Fruit fly (Drosophila melanogaster) whole organism, embryonic: Measurements from ENCODE around the gene CG33795.

Experiments used
- CG10209 ChIP-seq: fragments of 200-800 bp; sonication (Bioruptor generic); optimal IDR thresholded peaks from 3 replicates; lab custom pipeline; 2017; ENCODE audit warnings: missing biosample characterization, mild to moderate bottlenecking, missing genetic modification characterization, missing genetic modification reagents
- CG1024 ChIP-seq: fragments of 200-800 bp; sonication (Bioruptor generic); IDR thresholded peaks from 2 replicates; pipeline ENCODE4 v1.3.6; 2022; ENCODE audit warnings: missing biosample characterization, missing genetic modification characterization
- CG11085 ChIP-seq: fragments of 200-800 bp; sonication (Bioruptor generic); IDR thresholded peaks from 2 replicates; pipeline ENCODE4 v1.3.6; 2022; ENCODE audit warnings: missing biosample characterization, missing genetic modification characterization
- CG11560 ChIP-seq: fragments of 200-800 bp; sonication (Bioruptor generic); IDR thresholded peaks from 3 replicates; pipeline ENCODE4 v1.3.6; 2022; ENCODE audit warnings: missing biosample characterization, missing genetic modification characterization
- CG12155 ChIP-seq: fragments of 200-800 bp; sonication (Bioruptor generic); optimal IDR thresholded peaks from 3 replicates; lab custom pipeline; 2016; ENCODE audit warnings: missing biosample characterization, missing genetic modification characterization
- CG1602 ChIP-seq: fragments of 200-800 bp; sonication (Bioruptor generic); optimal IDR thresholded peaks from 3 replicates; lab custom pipeline; 2016; ENCODE audit warnings: missing biosample characterization, missing genetic modification characterization
- CG17385 ChIP-seq: fragments of 200-800 bp; sonication (Bioruptor generic); optimal IDR thresholded peaks from 3 replicates; lab custom pipeline; 2018; ENCODE audit warnings: missing biosample characterization, mild to moderate bottlenecking, missing genetic modification characterization
- CG18476 ChIP-seq: fragments of 200-800 bp; sonication (Bioruptor generic); optimal IDR thresholded peaks from 2 replicates; lab custom pipeline; 2016; ENCODE audit warnings: missing biosample characterization, mild to moderate bottlenecking, missing genetic modification characterization
- CG3838 ChIP-seq: fragments of 200-800 bp; sonication (Bioruptor generic); optimal IDR thresholded peaks from 3 replicates; lab custom pipeline; 2016; ENCODE audit warnings: missing biosample characterization, missing genetic modification characterization
- CG4424 ChIP-seq: fragments of 200-800 bp; sonication (Bioruptor generic); optimal IDR thresholded peaks from 3 replicates; lab custom pipeline; 2016; ENCODE audit warnings: missing biosample characterization, missing genetic modification characterization
- CG6175 ChIP-seq: fragments of 200-800 bp; sonication (Bioruptor generic); IDR thresholded peaks from 3 replicates; pipeline ENCODE4 v1.3.6; 2022; ENCODE audit warnings: missing biosample characterization, missing genetic modification characterization
- CG6683 ChIP-seq: fragments of 200-800 bp; sonication (Bioruptor generic); optimal IDR thresholded peaks from 2 replicates; lab custom pipeline; 2017; ENCODE audit warnings: missing biosample characterization, mild to moderate bottlenecking, missing genetic modification characterization, missing genetic modification reagents
- CG7745 ChIP-seq: fragments of 200-800 bp; sonication (Bioruptor generic); optimal IDR thresholded peaks from 2 replicates; lab custom pipeline; 2018; ENCODE audit warnings: missing biosample characterization, mild to moderate bottlenecking, missing genetic modification characterization, moderate library complexity
- CG9727 ChIP-seq: fragments of 200-800 bp; sonication (Bioruptor generic); optimal IDR thresholded peaks from 3 replicates; lab custom pipeline; 2017; ENCODE audit warnings: missing biosample characterization, mild to moderate bottlenecking, missing genetic modification characterization
- CG9876 ChIP-seq: fragments of 200-800 bp; sonication (Bioruptor generic); optimal IDR thresholded peaks from 2 replicates; lab custom pipeline; 2016; ENCODE audit warnings: missing biosample characterization, missing genetic modification characterization
- D19A ChIP-seq: fragments of 200-800 bp; optimal IDR thresholded peaks from 3 replicates; lab custom pipeline; 2019; ENCODE audit warnings: missing biosample characterization, mild to moderate bottlenecking, missing genetic modification characterization, moderate library complexity
- Dek ChIP-seq: fragments of 200-800 bp; sonication (Bioruptor generic); optimal IDR thresholded peaks from 3 replicates; lab custom pipeline; 2019; ENCODE audit warnings: missing biosample characterization, mild to moderate bottlenecking, missing genetic modification characterization, moderate library complexity
- Dref ChIP-seq: fragments of 200-800 bp; sonication (Bioruptor generic); IDR thresholded peaks from 2 replicates; pipeline ENCODE4 v1.3.6; 2022; ENCODE audit warnings: missing biosample characterization, missing genetic modification characterization
- Drgx ChIP-seq: fragments of 200-800 bp; sonication (Bioruptor generic); IDR thresholded peaks from 2 replicates; pipeline ENCODE4 v1.3.6; 2022; ENCODE audit warnings: missing biosample characterization, missing genetic modification characterization
- Ets65A ChIP-seq: fragments of 200-800 bp; sonication (Bioruptor generic); peaks from one replicate; lab custom pipeline; 2016; ENCODE audit warnings: missing biosample characterization, missing genetic modification characterization
- HHEX ChIP-seq: fragments of 200-800 bp; sonication (Bioruptor generic); optimal IDR thresholded peaks from 3 replicates; lab custom pipeline; 2017; ENCODE audit warnings: missing biosample characterization, mild to moderate bottlenecking, missing genetic modification characterization, missing genetic modification reagents
- Ptx1 ChIP-seq: fragments of 200-800 bp; sonication (Bioruptor generic); IDR thresholded peaks from 2 replicates; pipeline ENCODE4 v1.3.6; 2022; ENCODE audit warnings: missing biosample characterization, missing genetic modification characterization
- Ravus ChIP-seq: fragments of 200-800 bp; sonication (Bioruptor generic); IDR thresholded peaks from 2 replicates; pipeline ENCODE4 v1.3.6; 2022; ENCODE audit warnings: missing biosample characterization, missing genetic modification characterization
- Ssrp ChIP-seq: fragments of 200-800 bp; sonication (Bioruptor generic); optimal IDR thresholded peaks from 2 replicates; lab custom pipeline; 2018; ENCODE audit warnings: missing biosample characterization, mild to moderate bottlenecking, missing genetic modification characterization, moderate library complexity
- TFAM ChIP-seq: fragments of 200-800 bp; sonication (Bioruptor generic); optimal IDR thresholded peaks from 2 replicates; lab custom pipeline; 2017; ENCODE audit warnings: missing biosample characterization, missing genetic modification characterization, inconsistent platforms
- ac ChIP-seq: fragments of 200-800 bp; sonication (Bioruptor generic); optimal IDR thresholded peaks from 3 replicates; lab custom pipeline; 2017; ENCODE audit warnings: missing biosample characterization, mild to moderate bottlenecking, missing genetic modification characterization
- ase ChIP-seq: fragments of 200-800 bp; sonication (Bioruptor generic); IDR thresholded peaks from 3 replicates; pipeline ENCODE4 v1.3.6; 2022; ENCODE audit warnings: missing biosample characterization, missing genetic modification characterization
- bab2 ChIP-seq: fragments of 200-800 bp; sonication (Bioruptor generic); optimal IDR thresholded peaks from 2 replicates; lab custom pipeline; 2016; ENCODE audit warnings: missing biosample characterization, missing genetic modification characterization
- corto ChIP-seq: fragments of 200-800 bp; sonication (Bioruptor generic); optimal IDR thresholded peaks from 2 replicates; lab custom pipeline; 2016; ENCODE audit warnings: missing biosample characterization, mild to moderate bottlenecking, missing genetic modification characterization, moderate library complexity
- dysf ChIP-seq: fragments of 200-800 bp; sonication (Bioruptor generic); IDR thresholded peaks from 3 replicates; pipeline ENCODE4 v1.3.6; 2022; ENCODE audit warnings: missing biosample characterization, missing genetic modification characterization
- exex ChIP-seq: fragments of 200-800 bp; sonication (Bioruptor generic); optimal IDR thresholded peaks from 4 replicates; lab custom pipeline; 2018; ENCODE audit warnings: missing biosample characterization, mild to moderate bottlenecking, missing genetic modification characterization, moderate library complexity
- grau ChIP-seq: fragments of 200-800 bp; optimal IDR thresholded peaks from 3 replicates; lab custom pipeline; 2019; ENCODE audit warnings: missing biosample characterization, mild to moderate bottlenecking, missing genetic modification characterization, moderate library complexity
- lbe ChIP-seq: fragments of 200-800 bp; sonication (Bioruptor generic); optimal IDR thresholded peaks from 2 replicates; lab custom pipeline; 2016; ENCODE audit warnings: missing biosample characterization, mild to moderate bottlenecking, missing genetic modification characterization
- lov ChIP-seq, 2 experiments: fragments of 200-800 bp in 1 of 2; fragments of >200 bp in 1 of 2; sonication (Bioruptor generic) in 1 of 2; IDR thresholded peaks in 1 of 2; optimal IDR thresholded peaks in 1 of 2; 2 replicates in 1 of 2; 3 replicates in 1 of 2; pipeline versions ENCODE4 v1.3.6 to Lab custom; 2017 to 2022; ENCODE audit warnings: missing biosample characterization in 1 of 2, missing genetic modification characterization in 1 of 2
- nerfin-1 ChIP-seq: fragments of 200-800 bp; sonication (Bioruptor generic); optimal IDR thresholded peaks from 3 replicates; lab custom pipeline; 2019; ENCODE audit warnings: missing biosample characterization, mild to moderate bottlenecking, missing genetic modification characterization, moderate library complexity
- nom ChIP-seq: fragments of 200-800 bp; sonication (Bioruptor generic); optimal IDR thresholded peaks from 2 replicates; lab custom pipeline; 2017; ENCODE audit warnings: missing biosample characterization, missing genetic modification characterization, mild to moderate bottlenecking, moderate library complexity, missing genetic modification reagents
- odd ChIP-seq: fragments of 200-800 bp; sonication (Bioruptor generic); optimal IDR thresholded peaks from 2 replicates; lab custom pipeline; 2017; ENCODE audit warnings: missing biosample characterization, mild to moderate bottlenecking, missing genetic modification characterization
- sd ChIP-seq: fragments of 200-800 bp; sonication (Bioruptor generic); optimal IDR thresholded peaks from 3 replicates; lab custom pipeline; 2018; ENCODE audit warnings: missing biosample characterization, mild to moderate bottlenecking, missing genetic modification characterization, moderate library complexity

Gene CG33795

DNA sequence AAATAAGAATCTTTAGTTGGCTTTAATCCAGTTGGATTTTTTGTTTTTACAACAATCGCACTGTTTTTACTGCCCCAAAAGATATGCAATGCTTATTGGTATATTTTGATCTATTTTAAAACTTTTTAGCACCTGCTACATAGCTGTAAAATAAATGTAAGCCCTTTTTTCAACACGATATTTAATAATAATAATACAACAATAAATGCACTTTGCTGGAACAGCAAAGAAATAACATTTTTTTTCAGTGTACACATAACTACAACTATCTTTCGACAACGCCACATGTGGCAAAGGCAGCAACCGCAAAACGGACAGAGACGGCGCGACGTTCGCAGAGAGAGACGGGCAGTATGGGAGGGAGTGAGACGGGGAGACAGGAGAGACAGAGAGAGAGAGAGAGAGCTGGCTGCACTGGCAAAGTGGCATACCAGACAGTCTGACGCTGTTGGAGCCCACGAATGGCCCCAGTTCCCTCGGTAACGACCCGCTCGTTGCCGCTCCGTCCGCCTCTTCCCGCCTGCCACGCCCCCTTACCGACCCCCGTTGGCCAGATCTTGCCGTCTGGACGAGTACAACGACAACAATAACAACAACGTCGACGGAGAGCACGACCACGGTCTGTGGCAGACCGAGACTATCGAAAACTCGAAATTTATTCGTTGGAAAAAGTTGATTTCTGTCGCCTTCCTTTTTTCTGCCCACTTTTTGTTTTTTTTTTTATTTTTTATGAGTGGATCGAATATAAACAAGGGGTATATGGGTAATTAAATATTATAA lies 40.2 kb upstream of the CG33795 start (continued):
- TF ChIP-seq CG6175 (GFP tag; lab: Robert Waterston, UW) = peak; percentile 37; the same call in 1 of the 3 replicates
- TF ChIP-seq, all 482 proteins: peak for 53

DNA sequence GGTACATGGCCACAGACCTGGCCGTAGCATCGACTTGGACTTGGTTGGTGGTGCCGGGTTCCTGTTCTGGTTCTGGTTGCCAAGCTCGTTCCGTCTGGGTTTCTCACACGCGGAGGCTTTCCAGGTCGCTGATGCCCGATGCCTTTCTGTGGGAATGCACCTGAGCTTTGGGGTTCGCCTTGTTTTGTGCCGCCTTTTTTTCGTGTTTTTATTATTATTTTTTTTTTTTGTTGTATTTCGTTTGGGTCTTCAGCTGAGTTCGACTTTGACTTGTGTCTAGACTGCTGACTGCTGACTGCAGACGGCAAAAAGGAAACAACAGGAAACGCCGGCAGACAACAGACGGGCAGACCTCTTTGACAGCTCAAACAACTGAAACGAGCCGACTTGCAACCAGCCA lies 38.5 kb upstream of the CG33795 start:
- TF ChIP-seq nom (peak; percentile 70), CG17385 (GFP tag; lab: Kevin White, UChicago) (no peak)

DNA sequence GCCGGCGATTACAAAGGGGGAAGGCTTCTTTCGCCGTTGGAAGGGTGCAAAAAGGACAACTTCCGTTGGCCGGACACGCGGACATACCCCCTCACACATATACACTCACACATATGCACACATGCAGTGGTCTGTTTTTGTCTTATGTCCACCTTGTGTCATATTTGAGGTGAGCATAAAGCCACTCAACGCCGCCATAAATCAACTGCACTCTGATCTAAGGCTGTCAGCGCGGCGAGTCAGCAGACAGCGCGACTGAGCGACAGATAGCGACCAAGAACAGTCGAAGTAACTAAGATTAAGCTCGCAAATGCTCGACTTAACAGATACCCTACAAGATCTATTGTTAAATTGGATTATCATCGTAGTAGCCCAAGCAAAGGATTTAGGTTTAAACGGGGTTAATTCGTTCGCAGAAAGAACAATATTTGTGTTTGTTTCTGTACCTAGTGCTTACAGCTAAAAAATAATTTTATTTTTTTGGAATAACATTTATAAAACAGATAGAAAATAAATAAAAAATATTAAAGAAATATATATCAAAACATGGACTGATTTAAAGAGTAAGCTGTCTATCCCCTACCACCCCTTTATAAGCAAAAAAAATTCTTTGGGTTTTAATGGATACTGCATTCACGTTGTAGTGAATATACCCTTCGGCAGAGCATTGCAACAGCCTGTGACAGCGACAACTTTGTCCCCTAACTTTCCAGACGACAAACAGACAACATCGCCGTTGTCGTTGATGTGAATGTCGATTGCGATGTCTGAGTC lies 37.8 kb upstream of the CG33795 start:
- peak; percentile 12 for TF ChIP-seq D19A
- TF ChIP-seq CG7745 = no peak
- TF ChIP-seq Ets65A = peak; percentile 67
- TF ChIP-seq ase = 0 out of 3 replicates have a peak, but pooled peaks have one; percentile 10
- TF ChIP-seq, all 482 proteins: peak for 3

DNA sequence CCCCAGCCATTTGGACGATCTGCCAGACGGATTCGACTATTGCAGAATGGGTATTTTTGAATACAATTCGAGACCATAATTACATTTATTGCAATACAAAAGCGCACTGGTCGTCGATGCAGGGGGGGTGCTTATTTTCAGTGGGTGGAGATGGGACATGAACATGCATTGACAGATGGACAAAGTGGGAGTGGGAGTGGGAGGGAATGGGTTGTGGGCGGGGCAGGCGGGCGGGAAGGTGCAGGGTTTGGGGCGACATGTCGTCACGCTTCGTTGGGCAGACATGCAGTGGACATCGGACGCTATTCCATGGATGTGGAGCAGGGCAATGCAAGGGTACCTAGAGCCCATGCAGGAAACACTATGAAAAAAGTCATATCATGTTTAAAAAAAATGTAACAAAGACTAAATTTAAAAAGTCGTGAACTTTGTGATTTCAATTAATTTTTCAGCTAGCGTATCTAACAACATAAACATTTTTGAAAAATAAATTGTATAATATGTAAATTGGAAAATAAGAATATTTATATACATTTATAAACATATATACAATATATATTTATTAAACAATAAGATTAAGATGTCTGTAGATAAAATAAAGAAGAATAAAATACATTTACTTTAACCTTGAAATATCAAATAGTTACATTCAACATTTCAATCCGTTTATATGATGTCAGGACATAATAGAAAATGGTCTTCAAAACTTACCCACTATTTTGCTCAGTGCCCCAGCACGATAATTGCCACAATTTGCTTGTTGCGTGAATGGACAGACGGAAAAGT lies 37.1 kb upstream of the CG33795 start:
- TF ChIP-seq sd (tag; lab: Kevin White, UChicago) (no peak), CG11560 (tag; lab: Robert Waterston, UW) (no peak), Dref (GFP tag; lab: Robert Waterston, UW) (0 out of 2 replicates have a peak, but pooled peaks have one; percentile 6)

DNA sequence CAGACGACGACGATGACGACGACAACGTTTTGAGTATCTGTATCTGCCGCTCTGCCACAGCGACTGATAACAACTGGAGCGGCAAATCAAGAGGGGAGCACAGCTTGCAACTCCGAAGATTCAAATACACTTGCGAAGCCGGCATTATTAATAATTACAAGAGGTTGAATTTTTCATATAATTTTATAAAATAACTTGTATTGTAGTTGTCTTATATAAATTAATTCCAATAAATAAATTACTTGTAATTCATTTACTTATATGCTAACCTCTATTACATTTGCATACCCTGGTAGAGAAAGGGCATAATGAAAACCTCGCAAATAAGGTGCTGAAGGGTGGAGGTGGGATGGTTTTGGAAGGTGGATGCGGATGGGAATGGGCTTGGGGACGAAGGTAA lies 32.9 kb upstream of the CG33795 start:
- no peak for TF ChIP-seq Dek (tag; lab: Kevin White, UChicago)
- peak; percentile 6 for TF ChIP-seq nom
- TF ChIP-seq CG18476 = no peak
- peak; percentile 3 for TF ChIP-seq lbe (GFP tag; lab: Kevin White, UChicago)
- TF ChIP-seq Ravus (GFP tag; lab: Robert Waterston, UW) = no peak
- TF ChIP-seq CG1602 = no peak
- 0 out of 2 replicates have a peak, but pooled peaks have one; percentile 23 for TF ChIP-seq Drgx (GFP tag; lab: Robert Waterston, UW)
- TF ChIP-seq CG12155 (GFP tag; lab: Kevin White, UChicago) = no peak
- TF ChIP-seq TFAM = no peak
- TF ChIP-seq lov (optimal IDR thresholded peaks at IDR 0.05; lab: Kevin White, UChicago) = no peak
- no peak for TF ChIP-seq lov (GFP tag; IDR thresholded peaks at IDR 0.05; lab: Robert Waterston, UW)
- no peak for TF ChIP-seq CG11085 (GFP tag; lab: Robert Waterston, UW)
- peak; percentile 31 for TF ChIP-seq corto (GFP tag; lab: Kevin White, UChicago)
- TF ChIP-seq CG3838 (GFP tag; lab: Kevin White, UChicago) = no peak
- no peak for TF ChIP-seq CG4424
- no peak for TF ChIP-seq CG10209 (GFP tag; lab: Kevin White, UChicago)
- peak; percentile 53 for TF ChIP-seq D19A
- TF ChIP-seq exex (tag; lab: Kevin White, UChicago) = no peak
- TF ChIP-seq bab2 (GFP tag; lab: Kevin White, UChicago) = no peak

DNA sequence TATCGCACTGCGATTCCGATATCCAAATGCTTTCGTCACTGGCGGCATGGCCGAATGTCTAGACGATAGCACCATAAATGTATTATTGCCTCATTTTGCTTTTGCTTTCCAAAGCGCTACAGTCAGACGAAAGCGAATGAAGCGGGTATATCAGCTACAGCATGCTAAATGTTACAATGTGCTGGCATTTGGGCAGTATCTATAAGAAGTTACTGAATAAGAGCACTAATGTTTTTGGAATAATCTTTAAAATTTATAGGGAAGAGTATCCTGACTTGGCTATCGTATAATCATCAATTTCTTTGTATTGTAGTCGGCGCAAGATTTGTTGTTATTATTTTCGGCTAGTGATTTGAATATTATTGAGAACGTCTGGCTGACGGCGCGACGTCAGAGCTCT lies 32.1 kb upstream of the CG33795 start:
- TF ChIP-seq HHEX (peak; percentile 87), ac (no peak), CG1024 (GFP tag; lab: Robert Waterston, UW) (peak; percentile 66), grau (peak; percentile 81), Ptx1 (GFP tag; lab: Robert Waterston, UW) (peak; percentile 84), nerfin-1 (tag; lab: Kevin White, UChicago) (peak; percentile 26), dysf (peak; percentile 92), Ssrp (tag; lab: Kevin White, UChicago) (no peak), odd (GFP tag; lab: Kevin White, UChicago) (peak; percentile 33), CG6683 (GFP tag; lab: Kevin White, UChicago) (peak; percentile 59), CG9876 (GFP tag; lab: Kevin White, UChicago) (peak; percentile 38), CG9727 (peak; percentile 65)
